Fruit fly (Drosophila melanogaster) whole organism, pupa: ENCODE data around the gene dob.

Experiments
- CG10348 ChIP-seq: fragments of 200-800 bp; sonication (Bioruptor generic); IDR thresholded peaks from 2 replicates; pipeline ENCODE4 v1.3.6; 2022; ENCODE audit warnings: missing biosample characterization, missing genetic modification characterization
- CG12605 ChIP-seq: fragments of 200-800 bp; sonication (Bioruptor generic); IDR thresholded peaks from 2 replicates; pipeline ENCODE4 v1.3.6; 2022; ENCODE audit warnings: missing biosample characterization, missing genetic modification characterization
- CG13204 ChIP-seq: fragments of 200-800 bp; sonication (Bioruptor generic); optimal IDR thresholded peaks from 2 replicates; lab custom pipeline; 2018; ENCODE audit warnings: missing biosample characterization, mild to moderate bottlenecking, missing genetic modification characterization, moderate library complexity
- CG14655 ChIP-seq: fragments of 200-800 bp; sonication (Bioruptor generic); optimal IDR thresholded peaks from 3 replicates; lab custom pipeline; 2017; ENCODE audit warnings: mild to moderate bottlenecking, missing biosample characterization, missing genetic modification reagents, missing genetic modification characterization
- CG15710 ChIP-seq: fragments of 200-800 bp; sonication (Bioruptor generic); optimal IDR thresholded peaks from 2 replicates; lab custom pipeline; 2018; ENCODE audit warnings: missing biosample characterization, mild to moderate bottlenecking, missing genetic modification characterization, moderate library complexity
- CG17806 ChIP-seq: fragments of 200-800 bp; sonication (Bioruptor generic); optimal IDR thresholded peaks from 2 replicates; lab custom pipeline; 2018; ENCODE audit warnings: missing biosample characterization, mild to moderate bottlenecking, missing genetic modification characterization, moderate library complexity
- CG32121 ChIP-seq: fragments of 200-800 bp; sonication (Bioruptor generic); IDR thresholded peaks from 2 replicates; pipeline ENCODE4 v1.3.6; 2022; ENCODE audit warnings: missing biosample characterization, missing genetic modification characterization
- CG34367 ChIP-seq: fragments of 200-800 bp; sonication (Bioruptor generic); optimal IDR thresholded peaks from 2 replicates; lab custom pipeline; 2018; ENCODE audit warnings: missing biosample characterization, mild to moderate bottlenecking, missing genetic modification characterization
- CG4496 ChIP-seq: fragments of 200-800 bp; sonication (Bioruptor generic); IDR thresholded peaks from 3 replicates; pipeline ENCODE4 v1.3.6; 2022; ENCODE audit warnings: missing biosample characterization, missing genetic modification characterization
- CG8159 ChIP-seq: fragments of 200-800 bp; sonication (Bioruptor generic); optimal IDR thresholded peaks from 3 replicates; lab custom pipeline; 2018; ENCODE audit warnings: missing biosample characterization, mild to moderate bottlenecking, missing genetic modification characterization, moderate library complexity
- CG8301 ChIP-seq: fragments of 200-800 bp; sonication (Bioruptor generic); optimal IDR thresholded peaks from 2 replicates; lab custom pipeline; 2018; ENCODE audit warnings: missing biosample characterization, mild to moderate bottlenecking, missing genetic modification characterization
- CG9948 ChIP-seq: fragments of 200-800 bp; sonication (Bioruptor generic); optimal IDR thresholded peaks from 2 replicates; lab custom pipeline; 2018; ENCODE audit warnings: missing biosample characterization, mild to moderate bottlenecking, missing genetic modification characterization, moderate library complexity
- D1 ChIP-seq: fragments of 200-800 bp; sonication (Bioruptor generic); optimal IDR thresholded peaks from 2 replicates; lab custom pipeline; 2018; ENCODE audit warnings: missing biosample characterization, mild to moderate bottlenecking, missing genetic modification characterization, moderate library complexity
- EcR ChIP-seq: fragments of 200-800 bp; sonication (Bioruptor generic); optimal IDR thresholded peaks from 3 replicates; lab custom pipeline; 2019; ENCODE audit warnings: missing biosample characterization, missing genetic modification characterization, mild to moderate bottlenecking, moderate library complexity, missing genetic modification reagents
- Ets98B ChIP-seq: fragments of 200-800 bp; sonication (Bioruptor generic); IDR thresholded peaks from 2 replicates; pipeline ENCODE4 v1.3.6; 2022; ENCODE audit warnings: missing biosample characterization, missing genetic modification characterization
- Pif1A ChIP-seq: fragments of 200-800 bp; sonication (Bioruptor generic); optimal IDR thresholded peaks from 3 replicates; lab custom pipeline; 2016; ENCODE audit warnings: missing biosample characterization, missing genetic modification characterization
- Pif1B ChIP-seq: fragments of 200-800 bp; sonication (Bioruptor generic); optimal IDR thresholded peaks from 3 replicates; lab custom pipeline; 2016; ENCODE audit warnings: missing biosample characterization, missing genetic modification characterization
- Snoo ChIP-seq: fragments of 200-800 bp; sonication (Bioruptor generic); optimal IDR thresholded peaks from 3 replicates; lab custom pipeline; 2017; ENCODE audit warnings: missing biosample characterization, mild to moderate bottlenecking, missing genetic modification characterization, inconsistent platforms
- fd96Ca ChIP-seq: fragments of 200-800 bp; sonication (Bioruptor generic); IDR thresholded peaks from 3 replicates; pipeline ENCODE4 v1.3.6; 2022; ENCODE audit warnings: missing biosample characterization, missing genetic modification characterization
- gl ChIP-seq: fragments of 200-800 bp; sonication (Bioruptor generic); optimal IDR thresholded peaks from 2 replicates; lab custom pipeline; 2018; ENCODE audit warnings: missing biosample characterization, mild to moderate bottlenecking, missing genetic modification characterization
- rn ChIP-seq: fragments of 200-800 bp; sonication (Bioruptor generic); IDR thresholded peaks from 2 replicates; pipeline ENCODE4 v1.3.6; 2022; ENCODE audit warnings: missing biosample characterization, missing genetic modification characterization

The dob gene

DNA sequence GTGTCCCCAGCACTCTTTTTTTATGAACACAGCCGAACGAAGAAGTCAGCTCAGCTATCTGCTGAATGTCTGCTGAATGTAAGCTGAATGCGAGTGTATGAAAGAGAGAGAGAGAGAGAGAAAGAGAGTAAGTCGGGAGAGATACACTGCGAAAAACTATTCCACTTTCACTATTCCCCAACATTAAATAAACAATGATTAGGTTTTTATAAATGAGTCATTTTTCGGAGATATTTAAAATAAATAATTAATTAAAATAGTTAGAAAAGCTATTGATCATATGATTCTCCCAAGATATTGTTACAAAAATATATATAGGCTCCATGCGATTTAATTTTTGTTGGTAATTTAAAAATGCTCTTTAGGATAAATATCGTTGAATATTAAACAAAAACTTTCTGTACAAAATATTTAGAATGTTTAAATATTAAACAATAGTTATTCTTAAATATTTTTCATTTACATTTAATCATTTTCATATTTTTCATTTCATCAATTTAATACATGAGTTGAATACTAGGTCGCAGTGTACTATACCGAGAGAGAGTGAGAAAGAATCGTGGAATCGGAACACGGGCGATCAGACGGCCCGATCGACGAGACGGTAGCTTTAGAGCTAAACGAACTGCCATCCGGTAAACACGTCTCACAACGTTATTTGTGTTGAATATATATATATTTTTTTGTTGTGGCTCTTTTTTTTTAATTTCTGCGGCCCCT, 42.8 kb upstream of the dob start, which contains the start of gene be:
be (plus strand) TSS at position 611 of the 720 bp plus-strand sequence.
- TF ChIP-seq CG8301 (tag; lab: Kevin White, UChicago) (no peak), Pif1B (GFP tag; lab: Kevin White, UChicago) (peak; percentile 23), Pif1A (GFP tag; lab: Kevin White, UChicago) (peak; percentile 25), CG4496 (GFP tag; lab: Robert Waterston, UW) (0 out of 3 replicates have a peak, but pooled peaks have one; percentile 33), Ets98B (peak; percentile 9; the same call in 1 of the 2 replicates), CG32121 (GFP tag; lab: Robert Waterston, UW) (0 out of 2 replicates have a peak, but pooled peaks have one; percentile 27), CG10348 (GFP tag; lab: Robert Waterston, UW) (no peak), CG17806 (tag; lab: Kevin White, UChicago) (peak; percentile 54), fd96Ca (GFP tag; lab: Robert Waterston, UW) (peak; percentile 28; the same call in 1 of the 3 replicates), CG8159 (tag; lab: Kevin White, UChicago) (peak; percentile 83), CG14655 (peak; percentile 55), gl (tag; lab: Kevin White, UChicago) (peak; percentile 10), CG12605 (0 out of 2 replicates have a peak, but pooled peaks have one; percentile 10), EcR (peak; percentile 40), Snoo (tag; lab: Kevin White, UChicago) (peak; percentile 66), CG13204 (GFP tag; lab: Kevin White, UChicago) (no peak), CG9948 (peak; percentile 71), rn (GFP tag; lab: Robert Waterston, UW) (no peak), CG34367 (tag; lab: Kevin White, UChicago) (no peak), CG15710 (peak; percentile 79), D1 (tag; lab: Kevin White, UChicago) (peak; percentile 44)

- no peak for TF ChIP-seq CG14655
- TF ChIP-seq CG8159 (tag; lab: Kevin White, UChicago): peak; percentile 79
Observed at dm6 chrX:15024728-15025127, 42.1 kb upstream of the dob start.

DNA sequence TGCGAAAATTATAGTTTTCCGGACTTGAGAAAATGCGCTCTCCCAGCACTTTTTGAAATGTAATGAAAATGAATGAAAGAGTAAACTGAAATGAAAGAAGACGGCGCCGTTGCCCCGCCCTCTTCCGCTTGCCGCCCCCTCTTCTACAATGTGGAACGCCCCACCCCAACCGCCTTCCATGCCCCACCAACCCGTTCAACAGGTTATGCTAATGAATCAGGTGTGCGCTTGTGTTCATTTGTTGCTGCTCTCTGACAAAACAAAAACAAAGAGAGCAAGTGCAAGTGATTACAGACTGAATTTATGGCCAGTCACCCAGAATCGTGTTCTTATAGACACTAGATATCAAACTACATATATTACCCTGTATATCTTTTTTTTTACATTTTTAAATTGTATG, 41.1 kb upstream of the dob start:
- TF ChIP-seq CG13204 (GFP tag; lab: Kevin White, UChicago): peak; percentile 60
- TF ChIP-seq D1 (tag; lab: Kevin White, UChicago): no peak
- TF ChIP-seq CG8301 (tag; lab: Kevin White, UChicago): no peak
- TF ChIP-seq CG32121 (GFP tag; lab: Robert Waterston, UW): peak; percentile 29; the same call in 1 of the 2 replicates
- TF ChIP-seq Pif1B (GFP tag; lab: Kevin White, UChicago): no peak
- no peak for TF ChIP-seq Pif1A (GFP tag; lab: Kevin White, UChicago)
- TF ChIP-seq Snoo (tag; lab: Kevin White, UChicago): no peak
- TF ChIP-seq CG8159 (tag; lab: Kevin White, UChicago): no peak
- TF ChIP-seq CG15710: no peak
- no peak for TF ChIP-seq CG9948
- no peak for TF ChIP-seq CG34367 (tag; lab: Kevin White, UChicago)
- TF ChIP-seq gl (tag; lab: Kevin White, UChicago): no peak
- peak; percentile 45; the same call in 1 of the 2 replicates for TF ChIP-seq Ets98B
- TF ChIP-seq EcR: peak; percentile 44
- TF ChIP-seq CG12605: peak; percentile 45; the same call in 1 of the 2 replicates
- TF ChIP-seq CG14655: no peak
- no peak for TF ChIP-seq fd96Ca (GFP tag; lab: Robert Waterston, UW)
- TF ChIP-seq CG4496 (GFP tag; lab: Robert Waterston, UW): peak; percentile 37; the same call in 1 of the 3 replicates
- no peak for TF ChIP-seq CG10348 (GFP tag; lab: Robert Waterston, UW)
- TF ChIP-seq CG17806 (tag; lab: Kevin White, UChicago): no peak
- no peak for TF ChIP-seq rn (GFP tag; lab: Robert Waterston, UW)
- TF ChIP-seq, all 21 proteins: peak for 6

DNA sequence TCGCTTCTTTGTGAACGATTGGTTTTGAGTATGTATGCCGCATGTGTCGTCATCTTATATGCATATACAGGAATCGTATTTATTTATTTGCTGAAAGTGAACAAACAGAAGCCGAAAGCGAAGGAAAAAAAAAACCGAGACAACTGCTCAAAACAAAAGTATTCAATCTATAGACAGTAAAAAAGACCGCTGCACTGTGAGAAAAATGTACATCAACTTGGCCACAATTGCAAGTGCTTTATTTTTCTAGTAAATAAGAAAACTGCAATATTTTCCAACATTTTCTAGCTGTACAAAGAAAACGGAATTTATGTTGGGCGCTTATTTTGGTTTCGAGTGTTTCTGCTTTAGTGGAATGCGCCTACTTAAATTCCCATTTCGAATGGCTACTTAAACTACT, 39.9 kb upstream of the dob start:
- TF ChIP-seq CG8301 (tag; lab: Kevin White, UChicago) (no peak), CG13204 (GFP tag; lab: Kevin White, UChicago) (no peak), CG12605 (0 out of 2 replicates have a peak, but pooled peaks have one; percentile 24), Snoo (tag; lab: Kevin White, UChicago) (peak; percentile 39), Ets98B (peak; percentile 16; the same call in 1 of the 2 replicates), CG17806 (tag; lab: Kevin White, UChicago) (peak; percentile 25), rn (GFP tag; lab: Robert Waterston, UW) (no peak), CG8159 (tag; lab: Kevin White, UChicago) (peak; percentile 30), D1 (tag; lab: Kevin White, UChicago) (no peak), CG10348 (GFP tag; lab: Robert Waterston, UW) (no peak), CG15710 (peak; percentile 16), gl (tag; lab: Kevin White, UChicago) (no peak), Pif1A (GFP tag; lab: Kevin White, UChicago) (peak; percentile 37), Pif1B (GFP tag; lab: Kevin White, UChicago) (peak; percentile 38), CG14655 (peak; percentile 44), CG32121 (GFP tag; lab: Robert Waterston, UW) (peak; percentile 50), CG4496 (GFP tag; lab: Robert Waterston, UW) (peak; percentile 69), EcR (no peak), CG9948 (peak; percentile 2), CG34367 (tag; lab: Kevin White, UChicago) (no peak), fd96Ca (GFP tag; lab: Robert Waterston, UW) (peak; percentile 65; the same call in 2 of the 3 replicates)
- TF ChIP-seq, all 21 proteins: peak for 13

DNA sequence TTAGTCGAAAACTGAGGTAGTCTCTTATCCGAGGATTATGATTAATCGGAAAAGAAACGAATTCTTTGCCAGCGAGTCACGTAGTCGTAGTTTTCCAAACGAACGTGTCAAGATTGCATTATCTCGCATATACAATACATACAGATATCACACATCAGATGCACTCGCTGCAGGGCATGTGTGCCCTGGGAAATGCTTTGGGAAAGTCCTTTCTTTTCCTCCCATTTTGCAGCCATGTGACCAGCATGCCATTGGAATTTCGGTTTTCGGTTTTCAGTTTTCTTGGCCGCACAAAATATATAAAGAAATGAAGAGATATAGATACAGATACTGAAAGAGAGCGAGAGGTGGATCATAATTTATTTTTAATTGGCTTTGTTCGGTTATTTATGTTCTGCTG, 38.7 kb upstream of the dob start:
- TF ChIP-seq CG12605 (no peak), CG17806 (tag; lab: Kevin White, UChicago) (no peak), Ets98B (no peak), CG8159 (tag; lab: Kevin White, UChicago) (no peak)
